Worm (Caenorhabditis elegans): ENCODE data around the gene srab-11.

srab-11 gene

ce11 chrV:3118167-3118566 lies 28.7 kb downstream of the srab-11 start, which contains the start of gene clec-210:
clec-210 (plus strand) TSS chrV:3118377.
- TF ChIP-seq flt-1 (GFP tag; IDR thresholded peaks at IDR 0.05) = no peak
- no peak for TF ChIP-seq ama-1 (optimal IDR thresholded peaks at IDR 0.05)

- TF ChIP-seq ets-7 (tag; optimal IDR thresholded peaks at IDR 0.05) (no peak), aly-1 (tag; optimal IDR thresholded peaks at IDR 0.05) (no peak), hnd-1 (tag; optimal IDR thresholded peaks at IDR 0.05) (no peak), tra-4 (tag; optimal IDR thresholded peaks at IDR 0.05) (no peak), B0310.2 (tag; optimal IDR thresholded peaks at IDR 0.05) (no peak), sea-1 (GFP tag; conservative IDR thresholded peaks at IDR 0.05) (no peak), tbx-11 (GFP tag; IDR thresholded peaks at IDR 0.05) (no peak)
Measured at ce11 chrV:3114973-3115372, 31.9 kb downstream of the srab-11 start, which contains the start of gene Y73C8C.3. Y73C8C.3 (plus strand) TSS chrV:3115273.

ce11 chrV:3113751-3114150 lies 33.1 kb downstream of the srab-11 start, which contains the start of gene Y73C8C.8:
Y73C8C.8 (minus strand) TSS chrV:3113851.
- no peak for TF ChIP-seq ceh-36 (tag; optimal IDR thresholded peaks at IDR 0.05)
- TF ChIP-seq tbx-37 (GFP tag; conservative IDR thresholded peaks at IDR 0.05) = no peak
- TF ChIP-seq hnd-1 (tag; optimal IDR thresholded peaks at IDR 0.05) = no peak
- no peak for TF ChIP-seq pes-1 (GFP tag; IDR thresholded peaks at IDR 0.05)
- TF ChIP-seq scrt-1 (GFP tag; IDR thresholded peaks at IDR 0.05) = no peak
- no peak for TF ChIP-seq aly-1 (tag; optimal IDR thresholded peaks at IDR 0.05)
- no peak for TF ChIP-seq hmg-4 (GFP tag; optimal IDR thresholded peaks at IDR 0.05)
- no peak for TF ChIP-seq ceh-13 (GFP tag; optimal IDR thresholded peaks at IDR 0.05)
- TF ChIP-seq ets-7 (tag; optimal IDR thresholded peaks at IDR 0.05) = no peak
- no peak for TF ChIP-seq tbx-11 (GFP tag; IDR thresholded peaks at IDR 0.05)
- TF ChIP-seq B0310.2 (tag; optimal IDR thresholded peaks at IDR 0.05) = no peak
- TF ChIP-seq hmbx-1 (tag; optimal IDR thresholded peaks at IDR 0.05) = no peak
- no peak for TF ChIP-seq flt-1 (GFP tag; IDR thresholded peaks at IDR 0.05)
- TF ChIP-seq tra-4 (tag; optimal IDR thresholded peaks at IDR 0.05) = no peak
- TF ChIP-seq ama-1 (optimal IDR thresholded peaks at IDR 0.05) = no peak
- TF ChIP-seq sea-1 (GFP tag; conservative IDR thresholded peaks at IDR 0.05) = no peak

ce11 chrV:3112198-3112597 lies 34.6 kb downstream of the srab-11 start:
- TF ChIP-seq ama-1 (optimal IDR thresholded peaks at IDR 0.05) (no peak), B0310.2 (tag; optimal IDR thresholded peaks at IDR 0.05) (no peak), tra-4 (tag; optimal IDR thresholded peaks at IDR 0.05) (no peak), hnd-1 (tag; optimal IDR thresholded peaks at IDR 0.05) (no peak)

- TF ChIP-seq hnd-1 (tag; optimal IDR thresholded peaks at IDR 0.05) = no peak
- TF ChIP-seq ceh-36 (tag; optimal IDR thresholded peaks at IDR 0.05) = no peak
- no peak for TF ChIP-seq hmg-4 (GFP tag; optimal IDR thresholded peaks at IDR 0.05)
- TF ChIP-seq hmbx-1 (tag; optimal IDR thresholded peaks at IDR 0.05) = no peak
- TF ChIP-seq pes-1 (GFP tag; IDR thresholded peaks at IDR 0.05) = no peak
- no peak for TF ChIP-seq tbx-11 (GFP tag; IDR thresholded peaks at IDR 0.05)
- TF ChIP-seq B0310.2 (tag; optimal IDR thresholded peaks at IDR 0.05) = no peak
- no peak for TF ChIP-seq sea-1 (GFP tag; conservative IDR thresholded peaks at IDR 0.05)
- TF ChIP-seq ceh-13 (GFP tag; optimal IDR thresholded peaks at IDR 0.05) = no peak
- no peak for TF ChIP-seq tbx-37 (GFP tag; conservative IDR thresholded peaks at IDR 0.05)
Measured at ce11 chrV:3107450-3107849, 39.4 kb downstream of the srab-11 start, which contains the start of gene str-68. str-68 (minus strand) TSS chrV:3107550.

- TF ChIP-seq tra-4 (tag; optimal IDR thresholded peaks at IDR 0.05) = no peak
- no peak for TF ChIP-seq aly-1 (tag; optimal IDR thresholded peaks at IDR 0.05)
- TF ChIP-seq hmg-4 (GFP tag; optimal IDR thresholded peaks at IDR 0.05) = no peak
- no peak for TF ChIP-seq pes-1 (GFP tag; IDR thresholded peaks at IDR 0.05)
- no peak for TF ChIP-seq scrt-1 (GFP tag; IDR thresholded peaks at IDR 0.05)
- TF ChIP-seq flt-1 (GFP tag; IDR thresholded peaks at IDR 0.05) = no peak
- TF ChIP-seq hnd-1 (tag; optimal IDR thresholded peaks at IDR 0.05) = no peak
- no peak for TF ChIP-seq F13C5.2 (tag; optimal IDR thresholded peaks at IDR 0.05)
- TF ChIP-seq ama-1 (optimal IDR thresholded peaks at IDR 0.05) = no peak
- TF ChIP-seq ets-7 (tag; optimal IDR thresholded peaks at IDR 0.05) = no peak
- no peak for TF ChIP-seq B0310.2 (tag; optimal IDR thresholded peaks at IDR 0.05)
- TF ChIP-seq sea-1 (GFP tag; conservative IDR thresholded peaks at IDR 0.05) = no peak
- TF ChIP-seq hmbx-1 (tag; optimal IDR thresholded peaks at IDR 0.05) = no peak
Measured at ce11 chrV:3106785-3107184, 40.0 kb downstream of the srab-11 start.

- TF ChIP-seq hmg-4 (GFP tag; optimal IDR thresholded peaks at IDR 0.05) = no peak
- no peak for TF ChIP-seq ceh-13 (GFP tag; optimal IDR thresholded peaks at IDR 0.05)
- no peak for TF ChIP-seq flt-1 (GFP tag; IDR thresholded peaks at IDR 0.05)
- TF ChIP-seq tbx-37 (GFP tag; conservative IDR thresholded peaks at IDR 0.05) = no peak
- TF ChIP-seq hnd-1 (tag; optimal IDR thresholded peaks at IDR 0.05) = no peak
- no peak for TF ChIP-seq B0310.2 (tag; optimal IDR thresholded peaks at IDR 0.05)
- no peak for TF ChIP-seq tbx-11 (GFP tag; IDR thresholded peaks at IDR 0.05)
- no peak for TF ChIP-seq hmbx-1 (tag; optimal IDR thresholded peaks at IDR 0.05)
- no peak for TF ChIP-seq ets-7 (tag; optimal IDR thresholded peaks at IDR 0.05)
- no peak for TF ChIP-seq ama-1 (optimal IDR thresholded peaks at IDR 0.05)
- no peak for TF ChIP-seq F13C5.2 (tag; optimal IDR thresholded peaks at IDR 0.05)
- TF ChIP-seq sea-1 (GFP tag; conservative IDR thresholded peaks at IDR 0.05) = no peak
- TF ChIP-seq ceh-36 (tag; optimal IDR thresholded peaks at IDR 0.05) = no peak
- TF ChIP-seq scrt-1 (GFP tag; IDR thresholded peaks at IDR 0.05) = no peak
- no peak for TF ChIP-seq pes-1 (GFP tag; IDR thresholded peaks at IDR 0.05)
Measured at ce11 chrV:3105810-3106209, 41.0 kb downstream of the srab-11 start, which contains the start of gene str-69. str-69 (minus strand) TSS chrV:3105910.

ce11 chrV:3104134-3104533 lies 42.7 kb downstream of the srab-11 start, which contains the start of gene str-66:
str-66 (minus strand) TSS chrV:3104234.
- TF ChIP-seq ceh-36 (tag; optimal IDR thresholded peaks at IDR 0.05) = no peak
- no peak for TF ChIP-seq tbx-37 (GFP tag; conservative IDR thresholded peaks at IDR 0.05)
- TF ChIP-seq B0310.2 (tag; optimal IDR thresholded peaks at IDR 0.05) = no peak
- no peak for TF ChIP-seq ama-1 (optimal IDR thresholded peaks at IDR 0.05)
- no peak for TF ChIP-seq sea-1 (GFP tag; conservative IDR thresholded peaks at IDR 0.05)
- no peak for TF ChIP-seq ceh-13 (GFP tag; optimal IDR thresholded peaks at IDR 0.05)
- no peak for TF ChIP-seq flt-1 (GFP tag; IDR thresholded peaks at IDR 0.05)
- no peak for TF ChIP-seq aly-1 (tag; optimal IDR thresholded peaks at IDR 0.05)
- no peak for TF ChIP-seq F13C5.2 (tag; optimal IDR thresholded peaks at IDR 0.05)
- TF ChIP-seq pes-1 (GFP tag; IDR thresholded peaks at IDR 0.05) = no peak
- no peak for TF ChIP-seq hmg-4 (GFP tag; optimal IDR thresholded peaks at IDR 0.05)
- no peak for TF ChIP-seq hnd-1 (tag; optimal IDR thresholded peaks at IDR 0.05)
- no peak for TF ChIP-seq ets-7 (tag; optimal IDR thresholded peaks at IDR 0.05)
- no peak for TF ChIP-seq tbx-11 (GFP tag; IDR thresholded peaks at IDR 0.05)
- no peak for TF ChIP-seq tra-4 (tag; optimal IDR thresholded peaks at IDR 0.05)
- TF ChIP-seq hmbx-1 (tag; optimal IDR thresholded peaks at IDR 0.05) = no peak
- TF ChIP-seq scrt-1 (GFP tag; IDR thresholded peaks at IDR 0.05) = no peak

Measured in whole organism, early embryonic.